Worm (Caenorhabditis elegans) whole organism, mixed stage, embryonic: ENCODE measurements around the gene nduf-9.

Experiments
- blmp-1 ChIP-seq: fragments of 150-350 bp; optimal IDR thresholded peaks from 2 replicates; lab custom pipeline; 2014; ENCODE audit warnings: missing biosample characterization, missing genetic modification characterization
- drap-1 ChIP-seq: fragments of 200-800 bp; sonication (Bioruptor generic); optimal IDR thresholded peaks from 3 replicates; lab custom pipeline; 2018; ENCODE audit warnings: mild to moderate bottlenecking, missing genetic modification characterization, missing compliant biosample characterization
- lin-13 ChIP-seq: fragments of 150-350 bp; optimal IDR thresholded peaks from 2 replicates; lab custom pipeline; 2014; ENCODE audit warnings: missing biosample characterization, missing genetic modification characterization
- lin-32 ChIP-seq: fragments of 200-800 bp; sonication (Bioruptor generic); optimal IDR thresholded peaks from 2 replicates; lab custom pipeline; 2018; ENCODE audit warnings: mild to moderate bottlenecking, missing genetic modification characterization, missing compliant biosample characterization
- nhr-12 ChIP-seq: fragments of 150-350 bp; optimal IDR thresholded peaks from 2 replicates; lab custom pipeline; 2014; ENCODE audit warnings: missing biosample characterization, missing genetic modification characterization
- nhr-76 ChIP-seq: sonication (generic microtip); optimal IDR thresholded peaks from 2 replicates; lab custom pipeline; 2017; ENCODE audit warnings: missing biosample characterization, missing genetic modification characterization
- pha-4 ChIP-seq: fragments of 150-350 bp; optimal IDR thresholded peaks from 2 replicates; lab custom pipeline; 2018; ENCODE audit warnings: missing biosample characterization, missing genetic modification reagents, missing genetic modification characterization
- tbx-8 ChIP-seq: fragments of 200-800 bp; sonication (Bioruptor generic); optimal IDR thresholded peaks from 2 replicates; lab custom pipeline; 2018; ENCODE audit warnings: mild to moderate bottlenecking, missing genetic modification characterization, moderate library complexity, missing compliant biosample characterization
- unc-62 ChIP-seq: fragments of 150-350 bp; optimal IDR thresholded peaks from 2 replicates; lab custom pipeline; 2014; ENCODE audit warnings: missing biosample characterization, missing genetic modification reagents, missing genetic modification characterization

- TF ChIP-seq unc-62 (no peak), tbx-8 (GFP tag; lab: Kevin White, UChicago) (no peak), lin-13 (tag; lab: Kevin White, UChicago) (no peak), drap-1 (GFP tag; lab: Kevin White, UChicago) (no peak), lin-32 (GFP tag; lab: Kevin White, UChicago) (no peak), nhr-12 (tag; lab: Kevin White, UChicago) (no peak), pha-4 (tag; lab: Kevin White, UChicago) (no peak), blmp-1 (tag; lab: Kevin White, UChicago) (no peak), nhr-76 (tag; lab: Kevin White, UChicago) (no peak)
These were observed 15.7 kb downstream of the nduf-9 start, which contains the start of gene Y53G8AL.1 for ce11 chrIII:3232650-3233152.
